Fruit fly (Drosophila melanogaster): ENCODE data around the gene gny.

gny gene

DNA sequence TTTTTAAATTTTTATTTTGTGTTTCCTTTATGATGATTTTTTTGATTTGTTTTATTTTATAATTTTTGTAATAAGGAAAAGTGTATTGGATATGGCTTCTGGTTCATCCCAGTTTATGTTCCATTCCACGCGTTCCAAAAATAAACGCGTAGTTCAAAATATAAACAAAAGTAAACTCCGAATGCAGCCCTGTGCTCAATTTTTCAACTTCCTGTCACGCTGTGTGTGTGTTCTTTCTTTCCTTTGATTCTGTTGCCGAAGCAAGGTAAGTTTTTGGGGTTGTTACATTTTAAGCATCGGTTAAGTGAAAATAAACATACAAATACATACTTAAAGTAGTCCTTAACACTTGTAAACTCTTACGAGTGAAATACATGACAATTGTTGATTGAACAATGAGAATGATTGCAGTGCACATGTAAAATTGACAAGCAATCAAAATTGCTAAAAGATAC is 28.2 kb downstream of the gny start, which contains the start of the genes Ip259 and RpS27A (continued):
- TF ChIP-seq odd (GFP tag; optimal IDR thresholded peaks at IDR 0.05) (peak; percentile 65), CG2120 (GFP tag; optimal IDR thresholded peaks at IDR 0.05) (peak; percentile 56), C15 (GFP tag; IDR thresholded peaks at IDR 0.05) (peak; percentile 65; the same call in 2 of the 3 replicates), GATAe (GFP tag; conservative IDR thresholded peaks at IDR 0.05) (no peak), gro (GFP tag; optimal IDR thresholded peaks at IDR 0.05) (peak; percentile 61), CG4854 (GFP tag; optimal IDR thresholded peaks at IDR 0.05) (peak; percentile 57), CG3407 (GFP tag; optimal IDR thresholded peaks at IDR 0.05) (peak; percentile 70), gce (GFP tag; IDR thresholded peaks at IDR 0.05) (peak; percentile 83; the same call in 2 of the 3 replicates), CG15696 (tag; optimal IDR thresholded peaks at IDR 0.05) (peak; percentile 42), seq (GFP tag; IDR thresholded peaks at IDR 0.05) (peak; percentile 74), Rx (GFP tag; IDR thresholded peaks at IDR 0.05) (no peak; the same call in 1 of the 2 replicates), CG4730 (GFP tag; IDR thresholded peaks at IDR 0.05) (peak; percentile 35; the same call in 1 of the 2 replicates), CG9876 (GFP tag; optimal IDR thresholded peaks at IDR 0.05) (peak; percentile 84), Ets65A (GFP tag) (peak; percentile 98), lov (optimal IDR thresholded peaks at IDR 0.05) (no peak), lov (GFP tag; IDR thresholded peaks at IDR 0.05) (peak; percentile 93), CG9609 (GFP tag; optimal IDR thresholded peaks at IDR 0.05) (peak; percentile 62), CG12659 (GFP tag; optimal IDR thresholded peaks at IDR 0.05) (peak; percentile 90), Doc2 (GFP tag; IDR thresholded peaks at IDR 0.05) (no peak), HLH3B (GFP tag; IDR thresholded peaks at IDR 0.05) (peak; percentile 73; the same call in 1 of the 2 replicates), CG4617 (GFP tag; optimal IDR thresholded peaks at IDR 0.05; ENCODE audit: borderline replicate concordance) (peak; percentile 46), CG8359 (GFP tag; optimal IDR thresholded peaks at IDR 0.05; ENCODE audit: borderline replicate concordance) (peak; percentile 60), CG4820 (GFP tag; optimal IDR thresholded peaks at IDR 0.05) (peak; percentile 45), crc (GFP tag; optimal IDR thresholded peaks at IDR 0.05) (peak; percentile 56), ftz-f1 (GFP tag; optimal IDR thresholded peaks at IDR 0.05) (no peak), repo (GFP tag; optimal IDR thresholded peaks at IDR 0.05) (peak; percentile 39), CG5245 (GFP tag; optimal IDR thresholded peaks at IDR 0.05) (peak; percentile 7), ab (GFP tag; optimal IDR thresholded peaks at IDR 0.05) (no peak), CG11504 (tag; optimal IDR thresholded peaks at IDR 0.05) (no peak), CG5180 (GFP tag; optimal IDR thresholded peaks at IDR 0.05) (peak; percentile 46), CG6689 (GFP tag; IDR thresholded peaks at IDR 0.05) (peak; percentile 59), CG8089 (GFP tag; optimal IDR thresholded peaks at IDR 0.05) (peak; percentile 85), maf-S (GFP tag; optimal IDR thresholded peaks at IDR 0.05) (peak; percentile 57), Hr78 (GFP tag; optimal IDR thresholded peaks at IDR 0.05) (no peak), Dip3 (GFP tag; optimal IDR thresholded peaks at IDR 0.05) (peak; percentile 68), sima (GFP tag; optimal IDR thresholded peaks at IDR 0.05) (peak; percentile 43), luna (GFP tag; optimal IDR thresholded peaks at IDR 0.05) (peak; percentile 56), zfh1 (GFP tag; IDR thresholded peaks at IDR 0.05) (peak; percentile 90), gsb-n (tag; optimal IDR thresholded peaks at IDR 0.05) (peak; percentile 67), CG5953 (GFP tag; IDR thresholded peaks at IDR 0.05) (peak; percentile 65; the same call in 1 of the 2 replicates), Mes4 (GFP tag; optimal IDR thresholded peaks at IDR 0.05) (peak; percentile 87), Lhr (GFP tag; optimal IDR thresholded peaks at IDR 0.05) (peak; percentile 74), fu2 (GFP tag; optimal IDR thresholded peaks at IDR 0.05) (peak; percentile 69), sisA (GFP tag; IDR thresholded peaks at IDR 0.05) (no peak; the same call in 1 of the 2 replicates), nerfin-1 (tag; optimal IDR thresholded peaks at IDR 0.05) (peak; percentile 59), CG7556 (GFP tag; optimal IDR thresholded peaks at IDR 0.05) (no peak), Ptx1 (GFP tag; IDR thresholded peaks at IDR 0.05) (peak; percentile 71; the same call in 1 of the 2 replicates), CG10565 (GFP tag; optimal IDR thresholded peaks at IDR 0.05) (no peak), CG32767 (GFP tag; IDR thresholded peaks at IDR 0.05) (peak; percentile 61; the same call in 1 of the 2 replicates), HmgD (GFP tag; optimal IDR thresholded peaks at IDR 0.05) (peak; percentile 35), CG11456 (GFP tag; IDR thresholded peaks at IDR 0.05) (no peak; the same call in 1 of the 3 replicates)
